Fruit fly (Drosophila melanogaster): ENCODE measurements around the gene CG10565.

The CG10565 gene

dm6 chr3L:21135850-21136249 lies 303 bp downstream of the CG10565 start (continued):
- TF ChIP-seq bbx (GFP tag; IDR thresholded peaks at IDR 0.05; ENCODE audit: partially characterized antibody), result peak; percentile 98
- no peak for TF ChIP-seq Taf1 (GFP tag; IDR thresholded peaks at IDR 0.05)
- TF ChIP-seq emc (GFP tag; optimal IDR thresholded peaks at IDR 0.05), result no peak
- TF ChIP-seq hth (optimal IDR thresholded peaks at IDR 0.05), result no peak
- no peak for TF ChIP-seq Doc2 (GFP tag; IDR thresholded peaks at IDR 0.05)
- peak; percentile 53 for TF ChIP-seq Hmr (GFP tag; optimal IDR thresholded peaks at IDR 0.05)
- TF ChIP-seq kni (GFP tag; optimal IDR thresholded peaks at IDR 0.05), result no peak
- TF ChIP-seq CG11695 (GFP tag; IDR thresholded peaks at IDR 0.05), result 0 out of 3 replicates have a peak, but pooled peaks have one; percentile 12
- no peak for TF ChIP-seq tio (GFP tag; optimal IDR thresholded peaks at IDR 0.05)
- no peak for TF ChIP-seq CG12104 (GFP tag; optimal IDR thresholded peaks at IDR 0.05)
- no peak for TF ChIP-seq sug (tag; optimal IDR thresholded peaks at IDR 0.05)
- no peak for TF ChIP-seq CG16815 (GFP tag; optimal IDR thresholded peaks at IDR 0.05)
- TF ChIP-seq CG17568 (GFP tag; optimal IDR thresholded peaks at IDR 0.05), result no peak
- TF ChIP-seq jumu (GFP tag; optimal IDR thresholded peaks at IDR 0.05), result no peak
- peak; percentile 51 for TF ChIP-seq CG13624 (GFP tag; optimal IDR thresholded peaks at IDR 0.05)
- TF ChIP-seq kah (GFP tag; optimal IDR thresholded peaks at IDR 0.05), result no peak
- no peak for TF ChIP-seq luna (GFP tag; optimal IDR thresholded peaks at IDR 0.05)
- no peak for TF ChIP-seq pb (GFP tag; optimal IDR thresholded peaks at IDR 0.05)
- TF ChIP-seq CG33213 (GFP tag; optimal IDR thresholded peaks at IDR 0.05), result peak; percentile 61
- peak; percentile 90 for TF ChIP-seq sna (GFP tag; IDR thresholded peaks at IDR 0.05; ENCODE audit: partially characterized antibody)
- no peak for TF ChIP-seq ara (GFP tag; IDR thresholded peaks at IDR 0.05)
- no peak for TF ChIP-seq nom (GFP tag; optimal IDR thresholded peaks at IDR 0.05)
- peak; percentile 96 for TF ChIP-seq Opbp (GFP tag; IDR thresholded peaks at IDR 0.05; ENCODE audit: partially characterized antibody)
- no peak for TF ChIP-seq Fer3 (tag; optimal IDR thresholded peaks at IDR 0.05)
- TF ChIP-seq Mrtf (GFP tag; IDR thresholded peaks at IDR 0.05), result no peak
- TF ChIP-seq CG7839 (tag; optimal IDR thresholded peaks at IDR 0.05), result no peak
- TF ChIP-seq Ets65A (GFP tag), result peak; percentile 66
- TF ChIP-seq CG9437 (GFP tag; optimal IDR thresholded peaks at IDR 0.05), result no peak
- no peak for TF ChIP-seq psq (GFP tag; optimal IDR thresholded peaks at IDR 0.05)
- no peak for TF ChIP-seq CG31365 (tag; optimal IDR thresholded peaks at IDR 0.05)
- TF ChIP-seq B-H1 (GFP tag; IDR thresholded peaks at IDR 0.05), result no peak
- TF ChIP-seq CG9727 (GFP tag; optimal IDR thresholded peaks at IDR 0.05), result no peak
- no peak for TF ChIP-seq yki (optimal IDR thresholded peaks at IDR 0.05)
- TF ChIP-seq CG7928 (GFP tag; optimal IDR thresholded peaks at IDR 0.05), result no peak
- no peak for TF ChIP-seq esg (GFP tag; conservative IDR thresholded peaks at IDR 0.05)
- no peak for TF ChIP-seq CG18764 (GFP tag; optimal IDR thresholded peaks at IDR 0.05)
- TF ChIP-seq CG18011 (GFP tag; optimal IDR thresholded peaks at IDR 0.05), result no peak
- TF ChIP-seq CG10462 (GFP tag; optimal IDR thresholded peaks at IDR 0.05), result no peak
- no peak for TF ChIP-seq CG3407 (GFP tag; optimal IDR thresholded peaks at IDR 0.05)
- no peak for TF ChIP-seq HLH3B (GFP tag; IDR thresholded peaks at IDR 0.05)
- peak; percentile 20 for TF ChIP-seq Side (GFP tag; optimal IDR thresholded peaks at IDR 0.05)
- no peak for TF ChIP-seq CG14965 (GFP tag; optimal IDR thresholded peaks at IDR 0.05; ENCODE audit: borderline replicate concordance)
- peak; percentile 92 for TF ChIP-seq hb (GFP tag; IDR thresholded peaks at IDR 0.05; ENCODE audit: partially characterized antibody)
- no peak for TF ChIP-seq tup (GFP tag; optimal IDR thresholded peaks at IDR 0.05)
- no peak for TF ChIP-seq CG10959 (GFP tag; IDR thresholded peaks at IDR 0.05)
- TF ChIP-seq CG10366 (GFP tag; IDR thresholded peaks at IDR 0.05), result no peak
- peak; percentile 83 for TF ChIP-seq knrl (GFP tag; IDR thresholded peaks at IDR 0.05; ENCODE audit: partially characterized antibody)
- no peak for TF ChIP-seq Asciz (GFP tag; optimal IDR thresholded peaks at IDR 0.05)
- TF ChIP-seq usp (GFP tag; optimal IDR thresholded peaks at IDR 0.05), result no peak
- TF ChIP-seq Optix (GFP tag; IDR thresholded peaks at IDR 0.05), result no peak
- peak; percentile 51 for TF ChIP-seq CG17829 (tag; optimal IDR thresholded peaks at IDR 0.05)
- no peak for TF ChIP-seq eyg (GFP tag; optimal IDR thresholded peaks at IDR 0.05)
- peak; percentile 14 for TF ChIP-seq Bdp1 (GFP tag; optimal IDR thresholded peaks at IDR 0.05)

Data from whole organism, embryonic.